Fruit fly (Drosophila melanogaster): ENCODE measurements around the gene grn.

grn gene

dm6 chr3R:8122198-8122970 is 58.9 kb downstream of the grn start, which contains the start of gene CG7878 (continued):
- TF ChIP-seq ase (GFP tag; IDR thresholded peaks at IDR 0.05) (0 out of 3 replicates have a peak, but pooled peaks have one; percentile 32), CG2120 (GFP tag; optimal IDR thresholded peaks at IDR 0.05) (peak; percentile 84), CG32772 (GFP tag; IDR thresholded peaks at IDR 0.05) (peak; percentile 55; the same call in 1 of the 2 replicates), bbx (GFP tag; IDR thresholded peaks at IDR 0.05; ENCODE audit: partially characterized antibody) (peak; percentile 77), Dp (GFP tag; optimal IDR thresholded peaks at IDR 0.05) (peak; percentile 80), CG3281 (GFP tag; optimal IDR thresholded peaks at IDR 0.05) (peak; percentile 77), CG10274 (GFP tag; optimal IDR thresholded peaks at IDR 0.05) (no peak), lmd (GFP tag; IDR thresholded peaks at IDR 0.05) (peak; percentile 58; the same call in 1 of the 2 replicates), Oli (tag; optimal IDR thresholded peaks at IDR 0.05) (no peak), tna (GFP tag; IDR thresholded peaks at IDR 0.05; ENCODE audit: partially characterized antibody) (peak; percentile 54), NK7.1 (GFP tag; optimal IDR thresholded peaks at IDR 0.05) (no peak), oc (tag; optimal IDR thresholded peaks at IDR 0.05) (no peak), sd (tag; optimal IDR thresholded peaks at IDR 0.05) (peak; percentile 24), Meics (GFP tag; optimal IDR thresholded peaks at IDR 0.05) (peak; percentile 55), NfI (GFP tag; optimal IDR thresholded peaks at IDR 0.05) (peak; percentile 55), Oaz (GFP tag; IDR thresholded peaks at IDR 0.05) (no peak), Dll (GFP tag; IDR thresholded peaks at IDR 0.05; ENCODE audit: partially characterized antibody) (peak; percentile 84), gem (tag; optimal IDR thresholded peaks at IDR 0.05) (peak; percentile 65), CG13424 (tag; optimal IDR thresholded peaks at IDR 0.05) (peak; percentile 35), CG18619 (GFP tag; optimal IDR thresholded peaks at IDR 0.05) (peak; percentile 7), Sox102F (GFP tag; optimal IDR thresholded peaks at IDR 0.05) (peak; percentile 33), Trl (optimal IDR thresholded peaks at IDR 0.05) (peak in 1 of 2 experiments; percentile 20), Trl (GFP tag; optimal IDR thresholded peaks at IDR 0.05) (peak; percentile 49), tin (GFP tag; optimal IDR thresholded peaks at IDR 0.05) (peak; percentile 67), abd-A (tag; optimal IDR thresholded peaks at IDR 0.05) (no peak), dati (GFP tag; IDR thresholded peaks at IDR 0.05) (no peak), Spps (tag; optimal IDR thresholded peaks at IDR 0.05) (no peak), usp (GFP tag; optimal IDR thresholded peaks at IDR 0.05) (no peak), zen2 (GFP tag; IDR thresholded peaks at IDR 0.05; ENCODE audit: partially characterized antibody) (peak; percentile 67; the same call in 2 of the 3 replicates), en (GFP tag; optimal IDR thresholded peaks at IDR 0.05) (peak; percentile 21), BEAF-32 (GFP tag; optimal IDR thresholded peaks at IDR 0.05) (peak; percentile 84), amos (GFP tag; IDR thresholded peaks at IDR 0.05; ENCODE audit: partially characterized antibody) (peak; percentile 80; the same call in 1 of the 2 replicates), Ets65A (GFP tag) (peak; percentile 96), sisA (GFP tag; IDR thresholded peaks at IDR 0.05) (peak; percentile 56), CG16863 (GFP tag; optimal IDR thresholded peaks at IDR 0.05) (peak; percentile 42), CG8290 (GFP tag; optimal IDR thresholded peaks at IDR 0.05) (peak; percentile 82), CG8290 (tag; optimal IDR thresholded peaks at IDR 0.05) (peak; percentile 51 to 87), CG7839 (tag; optimal IDR thresholded peaks at IDR 0.05) (peak; percentile 56), crol (GFP tag; IDR thresholded peaks at IDR 0.05) (no peak), CG12769 (tag; optimal IDR thresholded peaks at IDR 0.05) (peak; percentile 19), CTCF (GFP tag; optimal IDR thresholded peaks at IDR 0.05) (no peak), CG8765 (GFP tag; IDR thresholded peaks at IDR 0.05) (no peak), CG17186 (GFP tag; optimal IDR thresholded peaks at IDR 0.05) (no peak), kay (GFP tag; optimal IDR thresholded peaks at IDR 0.05) (peak; percentile 52), Hmr (GFP tag; optimal IDR thresholded peaks at IDR 0.05) (peak; percentile 62), Dek (tag; optimal IDR thresholded peaks at IDR 0.05) (peak; percentile 72), pzg (GFP tag; optimal IDR thresholded peaks at IDR 0.05) (peak; percentile 74), Xbp1 (GFP tag; optimal IDR thresholded peaks at IDR 0.05) (peak; percentile 62), HLHmδ (GFP tag; optimal IDR thresholded peaks at IDR 0.05) (no peak), sr (GFP tag; IDR thresholded peaks at IDR 0.05) (no peak)

Measured in whole organism, embryonic.